Fruit fly (Drosophila melanogaster): Measurements from ENCODE around the gene CG31835.
A peak's percentile ranks its signal among the peaks of the same experiment; 100 is the strongest.

CG31835 gene

dm6 chr2L:14693620-14694019, 42.0 kb upstream of the CG31835 start:
- no peak for TF ChIP-seq CG30020 (tag; optimal IDR thresholded peaks at IDR 0.05)
- TF ChIP-seq CG7372 (GFP tag; IDR thresholded peaks at IDR 0.05): no peak
- no peak for TF ChIP-seq CG10543 (GFP tag; optimal IDR thresholded peaks at IDR 0.05)
- no peak for TF ChIP-seq CG12219 (GFP tag; optimal IDR thresholded peaks at IDR 0.05)
- TF ChIP-seq Six4 (GFP tag; optimal IDR thresholded peaks at IDR 0.05): no peak
- no peak for TF ChIP-seq dimm (GFP tag; IDR thresholded peaks at IDR 0.05)
- no peak for TF ChIP-seq wor (GFP tag; IDR thresholded peaks at IDR 0.05)
- no peak for TF ChIP-seq Tbp (GFP tag; optimal IDR thresholded peaks at IDR 0.05)
- TF ChIP-seq exex (tag; optimal IDR thresholded peaks at IDR 0.05): no peak
- no peak for TF ChIP-seq otp (GFP tag; IDR thresholded peaks at IDR 0.05)
- no peak for TF ChIP-seq Oaz (GFP tag; IDR thresholded peaks at IDR 0.05)
- TF ChIP-seq sima (GFP tag; optimal IDR thresholded peaks at IDR 0.05): no peak
- no peak for TF ChIP-seq cato (GFP tag; optimal IDR thresholded peaks at IDR 0.05; ENCODE audit: borderline replicate concordance)

dm6 chr2L:14697938-14698337, 37.7 kb upstream of the CG31835 start:
- peak; percentile 7 for TF ChIP-seq Fer1 (GFP tag; optimal IDR thresholded peaks at IDR 0.05)
- peak; percentile 50 for TF ChIP-seq CG11504 (tag; optimal IDR thresholded peaks at IDR 0.05)
- peak; percentile 3 for TF ChIP-seq D19A (tag; optimal IDR thresholded peaks at IDR 0.05)
- TF ChIP-seq Sox102F (GFP tag; optimal IDR thresholded peaks at IDR 0.05): peak; percentile 31
- TF ChIP-seq CG2678 (tag; optimal IDR thresholded peaks at IDR 0.05): peak; percentile 38
- TF ChIP-seq row (GFP tag; IDR thresholded peaks at IDR 0.05): peak; percentile 54; the same call in 1 of the 3 replicates
- TF ChIP-seq CG10979 (tag; optimal IDR thresholded peaks at IDR 0.05): no peak
- peak; percentile 15 for TF ChIP-seq lab (GFP tag; optimal IDR thresholded peaks at IDR 0.05)
- peak; percentile 48 for TF ChIP-seq Med (GFP tag)
- peak; percentile 53 for TF ChIP-seq dmrt99B (tag; optimal IDR thresholded peaks at IDR 0.05)
- TF ChIP-seq CG16779 (GFP tag; IDR thresholded peaks at IDR 0.05): no peak
- TF ChIP-seq Eip74EF (GFP tag; optimal IDR thresholded peaks at IDR 0.05): peak in 1 of 2 experiments; percentile 40
- peak; percentile 36 for TF ChIP-seq PHDP (tag; optimal IDR thresholded peaks at IDR 0.05)
- no peak for TF ChIP-seq sqz (GFP tag; optimal IDR thresholded peaks at IDR 0.05)
- peak; percentile 52 for TF ChIP-seq gem (tag; optimal IDR thresholded peaks at IDR 0.05)
- TF ChIP-seq Hr51 (GFP tag; optimal IDR thresholded peaks at IDR 0.05): peak in 1 of 2 experiments; percentile 30
- peak; percentile 40; the same call in 1 of the 2 replicates for TF ChIP-seq stc (GFP tag; IDR thresholded peaks at IDR 0.05)
- TF ChIP-seq grau (tag; optimal IDR thresholded peaks at IDR 0.05): peak; percentile 47
- TF ChIP-seq phol (tag; optimal IDR thresholded peaks at IDR 0.05): peak; percentile 16
- TF ChIP-seq unpg (GFP tag; optimal IDR thresholded peaks at IDR 0.05): peak; percentile 24
- TF ChIP-seq cato (GFP tag; optimal IDR thresholded peaks at IDR 0.05; ENCODE audit: borderline replicate concordance): no peak
- TF ChIP-seq CG8281 (tag; optimal IDR thresholded peaks at IDR 0.05): peak; percentile 49
- TF ChIP-seq CG2712 (tag; optimal IDR thresholded peaks at IDR 0.05): peak; percentile 24
- peak; percentile 6 for TF ChIP-seq CG18262 (tag; optimal IDR thresholded peaks at IDR 0.05)
- TF ChIP-seq Sox100B (GFP tag; optimal IDR thresholded peaks at IDR 0.05): peak; percentile 10
- no peak for TF ChIP-seq Aef1 (GFP tag; IDR thresholded peaks at IDR 0.05)
- peak; percentile 1 for TF ChIP-seq CG12659 (GFP tag; optimal IDR thresholded peaks at IDR 0.05)
- peak; percentile 6 for TF ChIP-seq CG12391 (tag; optimal IDR thresholded peaks at IDR 0.05)
- peak; percentile 25 for TF ChIP-seq CG4707 (GFP tag; optimal IDR thresholded peaks at IDR 0.05)
- TF ChIP-seq ems (GFP tag; optimal IDR thresholded peaks at IDR 0.05): no peak
- TF ChIP-seq CG13424 (tag; optimal IDR thresholded peaks at IDR 0.05): peak; percentile 5
- 0 out of 2 replicates have a peak, but pooled peaks have one; percentile 8 for TF ChIP-seq Drgx (GFP tag; IDR thresholded peaks at IDR 0.05)
- no peak for TF ChIP-seq ttk (GFP tag; IDR thresholded peaks at IDR 0.05)
- TF ChIP-seq bsh (GFP tag; optimal IDR thresholded peaks at IDR 0.05): peak in 1 of 2 experiments; percentile 15
- TF ChIP-seq CG17359 (tag; optimal IDR thresholded peaks at IDR 0.05): peak; percentile 9
